5 fruit fly cellular contexts compared by ENCODE assay signal in the genomic region with DNA sequence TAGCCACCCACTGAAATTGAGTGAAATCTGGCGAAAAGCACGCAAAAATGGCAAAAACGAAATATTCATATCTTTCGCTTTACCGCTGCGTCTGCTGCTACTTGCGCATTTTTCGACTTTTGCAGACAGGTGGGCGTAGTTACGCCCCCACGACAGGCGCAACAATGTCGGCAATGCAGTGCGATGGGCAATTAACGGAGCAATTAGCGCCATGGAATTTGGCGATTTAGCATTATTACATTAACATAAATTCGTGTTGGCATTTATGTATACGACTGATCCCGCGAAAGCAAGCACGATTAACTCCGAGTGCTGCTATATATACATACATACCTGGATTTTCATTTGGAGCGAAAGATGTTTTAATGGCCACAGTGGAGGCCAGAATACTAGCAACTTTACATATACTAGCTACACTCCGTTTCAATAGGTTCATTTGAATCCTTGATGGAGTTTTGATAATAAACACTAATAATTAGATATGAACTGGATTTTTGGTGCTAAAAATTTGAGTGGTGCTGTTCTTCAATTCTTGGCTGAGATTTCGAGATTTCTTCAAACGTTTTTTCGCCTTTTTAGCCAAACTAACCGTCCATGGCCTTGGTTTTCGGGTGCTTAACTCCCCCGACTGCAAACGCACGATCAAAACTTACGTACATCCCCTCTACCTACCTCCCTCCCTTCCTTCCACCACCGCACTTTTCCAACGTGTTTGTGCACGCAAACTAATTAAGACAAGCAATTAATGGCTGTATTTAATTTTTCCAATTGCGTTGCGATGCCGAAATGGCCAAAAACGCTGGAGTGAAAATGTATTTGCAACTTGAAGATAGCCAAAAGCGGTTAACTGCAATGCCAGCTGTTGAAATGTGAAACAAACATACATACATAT.
TF ChIP-seq lines count a peak whose summit lies in the region.

No protein-coding gene starts in this region.

- TF ChIP-seq CTCF in whole organism, embryonic (GFP tag; optimal IDR thresholded peaks at IDR 0.05; lab: Kevin White, UChicago): no peak

TF ChIP-seq in whole organism, adult, 20 proteins besides CTCF, POLR2A, EP300 and RAD21:
- TF ChIP-seq tj (GFP tag; optimal IDR thresholded peaks at IDR 0.05; lab: Kevin White, UChicago): peak; percentile 94
- peak; percentile 17 for TF ChIP-seq CG7101 (tag; optimal IDR thresholded peaks at IDR 0.05; lab: Kevin White, UChicago)
- TF ChIP-seq CG14711 (tag; optimal IDR thresholded peaks at IDR 0.05; lab: Kevin White, UChicago): no peak
TF ChIP-seq in whole organism, adult: peak in this region for 2.

TF ChIP-seq in whole organism, embryonic, 481 proteins besides CTCF, POLR2A, EP300 and RAD21 (continues in another document):
- TF ChIP-seq ara (GFP tag; IDR thresholded peaks at IDR 0.05; lab: Robert Waterston, UW): peak; percentile 44; the same call in 1 of the 2 replicates
- no peak for TF ChIP-seq org-1 (GFP tag; optimal IDR thresholded peaks at IDR 0.05; lab: Kevin White, UChicago)
- no peak for TF ChIP-seq CG16779 (GFP tag; IDR thresholded peaks at IDR 0.05; lab: Robert Waterston, UW)
- no peak for TF ChIP-seq CG11093 (GFP tag; IDR thresholded peaks at IDR 0.05; lab: Robert Waterston, UW)
- TF ChIP-seq CG2116 (GFP tag; optimal IDR thresholded peaks at IDR 0.05; lab: Kevin White, UChicago): no peak
- no peak for TF ChIP-seq CG7372 (GFP tag; IDR thresholded peaks at IDR 0.05; lab: Robert Waterston, UW)
- no peak for TF ChIP-seq lbe (GFP tag; optimal IDR thresholded peaks at IDR 0.05; lab: Kevin White, UChicago)
- TF ChIP-seq CG8290 (GFP tag; optimal IDR thresholded peaks at IDR 0.05; lab: Kevin White, UChicago): no peak
- peak in 1 of 2 experiments; percentile 30 for TF ChIP-seq CG8290 (tag; optimal IDR thresholded peaks at IDR 0.05; lab: Kevin White, UChicago)
- TF ChIP-seq CG34224 (GFP tag; IDR thresholded peaks at IDR 0.05; lab: Robert Waterston, UW; ENCODE audit: partially characterized antibody): no peak
- TF ChIP-seq Blimp-1 (GFP tag; optimal IDR thresholded peaks at IDR 0.05; lab: Kevin White, UChicago): peak; percentile 29
- TF ChIP-seq ham (GFP tag; IDR thresholded peaks at IDR 0.05; lab: Robert Waterston, UW): no peak
- TF ChIP-seq CoRest (tag; optimal IDR thresholded peaks at IDR 0.05; lab: Kevin White, UChicago): peak; percentile 7
- no peak for TF ChIP-seq pan (optimal IDR thresholded peaks at IDR 0.05; lab: Kevin White, UChicago)
- TF ChIP-seq pan (GFP tag; optimal IDR thresholded peaks at IDR 0.05 in 1 of 2, IDR thresholded peaks at IDR 0.05 in 1 of 2): peak in 1 of 2 experiments; percentile 46
- peak; percentile 13 for TF ChIP-seq CG12155 (GFP tag; optimal IDR thresholded peaks at IDR 0.05; lab: Kevin White, UChicago)
- no peak; the same call in 1 of the 2 replicates for TF ChIP-seq CG9932 (GFP tag; IDR thresholded peaks at IDR 0.05; lab: Robert Waterston, UW)
- TF ChIP-seq wor (GFP tag; IDR thresholded peaks at IDR 0.05; lab: Robert Waterston, UW): no peak
- no peak for TF ChIP-seq Nf-YB (GFP tag; optimal IDR thresholded peaks at IDR 0.05; lab: Kevin White, UChicago)

TF ChIP-seq in whole organism, prepupa, 60 proteins besides CTCF, POLR2A, EP300 and RAD21 (continues in another document):
- TF ChIP-seq dsx (GFP tag; optimal IDR thresholded peaks at IDR 0.05; lab: Kevin White, UChicago; ENCODE audit: poor library complexity, severe bottlenecking): peak; percentile 44
- peak; percentile 64 for TF ChIP-seq topi (GFP tag; optimal IDR thresholded peaks at IDR 0.05; lab: Kevin White, UChicago)
- peak; percentile 28 for TF ChIP-seq CG6808 (GFP tag; optimal IDR thresholded peaks at IDR 0.05; lab: Kevin White, UChicago)
- peak; percentile 38 to 40 for TF ChIP-seq ss (GFP tag; optimal IDR thresholded peaks at IDR 0.05; lab: Kevin White, UChicago)
- TF ChIP-seq CG11294 (GFP tag; IDR thresholded peaks at IDR 0.05; lab: Robert Waterston, UW): no peak
- TF ChIP-seq cyc (GFP tag; optimal IDR thresholded peaks at IDR 0.05; lab: Kevin White, UChicago): peak; percentile 39
- no peak for TF ChIP-seq Blimp-1 (GFP tag; optimal IDR thresholded peaks at IDR 0.05; lab: Kevin White, UChicago)
- TF ChIP-seq CG6854 (GFP tag; optimal IDR thresholded peaks at IDR 0.05; lab: Kevin White, UChicago): no peak
- TF ChIP-seq Eip93F (GFP tag; optimal IDR thresholded peaks at IDR 0.05; lab: Kevin White, UChicago): no peak
- TF ChIP-seq CG6792 (GFP tag; optimal IDR thresholded peaks at IDR 0.05; lab: Kevin White, UChicago): peak; percentile 60
- TF ChIP-seq Hr38 (GFP tag; optimal IDR thresholded peaks at IDR 0.05; lab: Kevin White, UChicago): no peak
- TF ChIP-seq Eip75B (GFP tag; optimal IDR thresholded peaks at IDR 0.05; lab: Kevin White, UChicago): peak; percentile 9
- TF ChIP-seq CG9139 (GFP tag; optimal IDR thresholded peaks at IDR 0.05; lab: Kevin White, UChicago): no peak
- TF ChIP-seq net (GFP tag; optimal IDR thresholded peaks at IDR 0.05; lab: Kevin White, UChicago): peak; percentile 62
- peak; percentile 48 for TF ChIP-seq CG10631 (GFP tag; optimal IDR thresholded peaks at IDR 0.05; lab: Kevin White, UChicago)
- peak in 1 of 2 experiments; percentile 59 for TF ChIP-seq salr (GFP tag; optimal IDR thresholded peaks at IDR 0.05; lab: Kevin White, UChicago)
- TF ChIP-seq CG8632 (GFP tag; optimal IDR thresholded peaks at IDR 0.05; lab: Kevin White, UChicago): peak; percentile 58
- peak; percentile 71 for TF ChIP-seq Smox (GFP tag; optimal IDR thresholded peaks at IDR 0.05; lab: Kevin White, UChicago)
- peak; percentile 76 for TF ChIP-seq CG32006 (GFP tag; optimal IDR thresholded peaks at IDR 0.05; lab: Kevin White, UChicago)

TF ChIP-seq in whole organism, pupa, 21 proteins besides CTCF, POLR2A, EP300 and RAD21:
- TF ChIP-seq gl (tag; optimal IDR thresholded peaks at IDR 0.05; lab: Kevin White, UChicago) (peak; percentile 25), CG13204 (GFP tag; optimal IDR thresholded peaks at IDR 0.05; lab: Kevin White, UChicago) (no peak), Pif1B (GFP tag; optimal IDR thresholded peaks at IDR 0.05; lab: Kevin White, UChicago) (no peak), D1 (tag; optimal IDR thresholded peaks at IDR 0.05; lab: Kevin White, UChicago) (no peak), CG12605 (GFP tag; IDR thresholded peaks at IDR 0.05; lab: Robert Waterston, UW) (peak; percentile 44; the same call in 1 of the 2 replicates), Ets98B (GFP tag; IDR thresholded peaks at IDR 0.05; lab: Robert Waterston, UW) (peak; percentile 73), CG8301 (tag; optimal IDR thresholded peaks at IDR 0.05; lab: Kevin White, UChicago) (peak; percentile 54), CG9948 (tag; optimal IDR thresholded peaks at IDR 0.05; lab: Kevin White, UChicago) (peak; percentile 17), CG4496 (GFP tag; IDR thresholded peaks at IDR 0.05; lab: Robert Waterston, UW) (peak; percentile 75), CG8159 (tag; optimal IDR thresholded peaks at IDR 0.05; lab: Kevin White, UChicago) (peak; percentile 52), CG34367 (tag; optimal IDR thresholded peaks at IDR 0.05; lab: Kevin White, UChicago) (peak; percentile 54), fd96Ca (GFP tag; IDR thresholded peaks at IDR 0.05; lab: Robert Waterston, UW) (peak; percentile 62; the same call in 1 of the 3 replicates), Pif1A (GFP tag; optimal IDR thresholded peaks at IDR 0.05; lab: Kevin White, UChicago) (peak; percentile 10), Snoo (tag; optimal IDR thresholded peaks at IDR 0.05; lab: Kevin White, UChicago) (peak; percentile 16), CG32121 (GFP tag; IDR thresholded peaks at IDR 0.05; lab: Robert Waterston, UW) (peak; percentile 25; the same call in 1 of the 2 replicates), CG14655 (GFP tag; optimal IDR thresholded peaks at IDR 0.05; lab: Kevin White, UChicago) (peak; percentile 50), EcR (GFP tag; optimal IDR thresholded peaks at IDR 0.05; lab: Kevin White, UChicago) (no peak), CG17806 (tag; optimal IDR thresholded peaks at IDR 0.05; lab: Kevin White, UChicago) (peak; percentile 51), CG15710 (tag; optimal IDR thresholded peaks at IDR 0.05; lab: Kevin White, UChicago) (peak; percentile 36)

TF ChIP-seq in whole organism, wandering third instar larva, 38 proteins besides CTCF, POLR2A, EP300 and RAD21:
- TF ChIP-seq fru (GFP tag; optimal IDR thresholded peaks at IDR 0.05; lab: Kevin White, UChicago) (peak; percentile 33), rgr (GFP tag; optimal IDR thresholded peaks at IDR 0.05; lab: Kevin White, UChicago) (peak; percentile 62), pan (optimal IDR thresholded peaks at IDR 0.05; lab: Kevin White, UChicago) (no peak), h (GFP tag; optimal IDR thresholded peaks at IDR 0.05; lab: Kevin White, UChicago) (peak; percentile 54), Hr83 (GFP tag; optimal IDR thresholded peaks at IDR 0.05; lab: Kevin White, UChicago; ENCODE audit: poor library complexity, severe bottlenecking) (peak; percentile 5), ey (GFP tag; optimal IDR thresholded peaks at IDR 0.05; lab: Kevin White, UChicago) (peak; percentile 30), foxo (GFP tag; optimal IDR thresholded peaks at IDR 0.05; lab: Kevin White, UChicago) (peak in 1 of 2 experiments; percentile 34), Rel (GFP tag; optimal IDR thresholded peaks at IDR 0.05; lab: Kevin White, UChicago) (no peak), Rel (tag; optimal IDR thresholded peaks at IDR 0.05; lab: Kevin White, UChicago) (no peak), Sp1 (GFP tag; optimal IDR thresholded peaks at IDR 0.05; lab: Kevin White, UChicago) (peak; percentile 65), HLH106 (tag; optimal IDR thresholded peaks at IDR 0.05; lab: Kevin White, UChicago) (peak; percentile 38), psq (GFP tag; optimal IDR thresholded peaks at IDR 0.05; lab: Kevin White, UChicago) (peak; percentile 46), br (GFP tag; optimal IDR thresholded peaks at IDR 0.05; lab: Kevin White, UChicago) (peak; percentile 61), dmrt93B (GFP tag; optimal IDR thresholded peaks at IDR 0.05; lab: Kevin White, UChicago) (peak; percentile 35), OdsH (GFP tag; optimal IDR thresholded peaks at IDR 0.05; lab: Kevin White, UChicago) (peak; percentile 40), Dif (GFP tag; optimal IDR thresholded peaks at IDR 0.05; lab: Kevin White, UChicago; ENCODE audit: partially characterized antibody) (no peak), CG9705 (GFP tag; optimal IDR thresholded peaks at IDR 0.05; lab: Kevin White, UChicago) (no peak), woc (GFP tag; optimal IDR thresholded peaks at IDR 0.05; lab: Kevin White, UChicago) (peak; percentile 49), Hnf4 (GFP tag; optimal IDR thresholded peaks at IDR 0.05; lab: Kevin White, UChicago) (peak; percentile 68)
